Fruit fly (Drosophila melanogaster): ENCODE results near the gene Hel89B.

Hel89B gene

dm6 chr3R:16004015-16004414 lies 30.9 kb downstream of the Hel89B start:
- TF ChIP-seq sna (GFP tag; IDR thresholded peaks at IDR 0.05; ENCODE audit: partially characterized antibody) (peak; percentile 73), nerfin-1 (tag; optimal IDR thresholded peaks at IDR 0.05) (no peak), CG7839 (tag; optimal IDR thresholded peaks at IDR 0.05) (no peak), Optix (GFP tag; IDR thresholded peaks at IDR 0.05) (no peak), Drgx (GFP tag; IDR thresholded peaks at IDR 0.05) (no peak), psq (GFP tag; optimal IDR thresholded peaks at IDR 0.05) (no peak), CG34376 (GFP tag; optimal IDR thresholded peaks at IDR 0.05) (no peak), pfk (GFP tag; optimal IDR thresholded peaks at IDR 0.05) (no peak), CG3847 (GFP tag; IDR thresholded peaks at IDR 0.05) (no peak; the same call in 1 of the 2 replicates), dmrt11E (tag; optimal IDR thresholded peaks at IDR 0.05) (peak; percentile 38), tll (GFP tag; optimal IDR thresholded peaks at IDR 0.05) (no peak), onecut (GFP tag; IDR thresholded peaks at IDR 0.05) (no peak), CG9609 (GFP tag; optimal IDR thresholded peaks at IDR 0.05) (no peak), nom (GFP tag; optimal IDR thresholded peaks at IDR 0.05) (no peak), MESR4 (GFP tag; optimal IDR thresholded peaks at IDR 0.05) (no peak), eyg (GFP tag; optimal IDR thresholded peaks at IDR 0.05) (no peak), bbx (GFP tag; IDR thresholded peaks at IDR 0.05; ENCODE audit: partially characterized antibody) (peak; percentile 73), CG15696 (tag; optimal IDR thresholded peaks at IDR 0.05) (peak; percentile 19), Poxn (GFP tag; IDR thresholded peaks at IDR 0.05) (no peak), lmd (GFP tag; IDR thresholded peaks at IDR 0.05) (no peak), CG15073 (GFP tag; optimal IDR thresholded peaks at IDR 0.05) (no peak), HLH4C (GFP tag; IDR thresholded peaks at IDR 0.05; ENCODE audit: partially characterized antibody) (peak; percentile 42; the same call in 2 of the 3 replicates), CG15269 (tag; optimal IDR thresholded peaks at IDR 0.05) (no peak), CTCF (GFP tag; optimal IDR thresholded peaks at IDR 0.05) (peak; percentile 77), CG10959 (GFP tag; IDR thresholded peaks at IDR 0.05) (no peak), CG4854 (GFP tag; optimal IDR thresholded peaks at IDR 0.05) (no peak), zf30C (GFP tag; optimal IDR thresholded peaks at IDR 0.05) (no peak), sd (tag; optimal IDR thresholded peaks at IDR 0.05) (no peak), twi (tag; optimal IDR thresholded peaks at IDR 0.05) (no peak), br (optimal IDR thresholded peaks at IDR 0.05) (no peak), sr (GFP tag; IDR thresholded peaks at IDR 0.05) (no peak), CG32532 (GFP tag; IDR thresholded peaks at IDR 0.05) (no peak), CG3163 (GFP tag; optimal IDR thresholded peaks at IDR 0.05) (no peak), emc (GFP tag; optimal IDR thresholded peaks at IDR 0.05) (no peak), ham (GFP tag; IDR thresholded peaks at IDR 0.05) (no peak), CG17361 (GFP tag; IDR thresholded peaks at IDR 0.05) (0 out of 3 replicates have a peak, but pooled peaks have one; percentile 20), CG10366 (GFP tag; IDR thresholded peaks at IDR 0.05) (no peak), HLHmδ (GFP tag; optimal IDR thresholded peaks at IDR 0.05) (no peak), Nf-YB (GFP tag; optimal IDR thresholded peaks at IDR 0.05) (peak; percentile 16), CG2875 (GFP tag; optimal IDR thresholded peaks at IDR 0.05) (no peak), CG10209 (GFP tag; optimal IDR thresholded peaks at IDR 0.05) (no peak), NfI (GFP tag; optimal IDR thresholded peaks at IDR 0.05) (no peak), CG1233 (GFP tag; optimal IDR thresholded peaks at IDR 0.05) (no peak), CG4730 (GFP tag; IDR thresholded peaks at IDR 0.05) (no peak), gcm2 (GFP tag; optimal IDR thresholded peaks at IDR 0.05) (no peak), Lhr (GFP tag; optimal IDR thresholded peaks at IDR 0.05) (peak; percentile 73), Hr51 (GFP tag; optimal IDR thresholded peaks at IDR 0.05) (no peak), CG6654 (GFP tag; optimal IDR thresholded peaks at IDR 0.05) (no peak), CG11560 (tag; IDR thresholded peaks at IDR 0.05) (no peak), CG5245 (GFP tag; optimal IDR thresholded peaks at IDR 0.05) (no peak), trem (tag; optimal IDR thresholded peaks at IDR 0.05) (peak; percentile 41), vfl (GFP tag; optimal IDR thresholded peaks at IDR 0.05) (no peak)
